Worm (Caenorhabditis elegans) whole organism, L1 larva: Measurements from ENCODE around the gene K06A4.6.

ENCODE experiments used
- C04F5.9 ChIP-seq: sonication (generic microtip); optimal IDR thresholded peaks from 2 replicates; lab custom pipeline; 2016; ENCODE audit warnings: missing genetic modification characterization, missing compliant biosample characterization
- Y116A8C.19 ChIP-seq: sonication (generic microtip); optimal IDR thresholded peaks from 2 replicates; lab custom pipeline; 2016; ENCODE audit warnings: missing compliant biosample characterization, missing genetic modification characterization, borderline replicate concordance
- alr-1 ChIP-seq: fragments of 200-800 bp; sonication (Bioruptor generic); optimal IDR thresholded peaks from 2 replicates; lab custom pipeline; 2018; ENCODE audit warnings: borderline replicate concordance, mild to moderate bottlenecking, missing genetic modification characterization, missing compliant biosample characterization
- ama-1 ChIP-seq: fragments of 150-350 bp; optimal IDR thresholded peaks from 2 replicates; lab custom pipeline; 2014
- elt-3 ChIP-seq, 6 experiments: fragments of 150-350 bp in 1 of 6; sonication (generic microtip); optimal IDR thresholded peaks; 2 replicates each; lab custom pipeline; 2017 to 2018; ENCODE audit warnings: missing biosample characterization in 6 of 6, missing genetic modification characterization in 6 of 6, inconsistent platforms in 1 of 6
- lin-13 ChIP-seq: fragments of 150-350 bp; optimal IDR thresholded peaks from 2 replicates; lab custom pipeline; 2014; ENCODE audit warnings: missing biosample characterization, missing genetic modification reagents, missing genetic modification characterization
- mdl-1 ChIP-seq, 2 experiments: fragments of 150-350 bp; optimal IDR thresholded peaks; 2 replicates each; lab custom pipeline; 2014 to 2017; ENCODE audit warnings: missing biosample characterization in 2 of 2, missing genetic modification characterization in 2 of 2, inconsistent platforms in 1 of 2
- mef-2 ChIP-seq: fragments of 150-350 bp; optimal IDR thresholded peaks from 2 replicates; lab custom pipeline; 2014; ENCODE audit warnings: missing biosample characterization, missing genetic modification characterization
- mep-1 ChIP-seq: fragments of 150-350 bp; optimal IDR thresholded peaks from 2 replicates; lab custom pipeline; 2014; ENCODE audit warnings: missing biosample characterization, missing genetic modification characterization
- nhr-90 ChIP-seq: sonication (generic microtip); optimal IDR thresholded peaks from 2 replicates; lab custom pipeline; 2016; ENCODE audit warnings: mild to moderate bottlenecking, missing genetic modification characterization, missing compliant biosample characterization; ENCODE audit not compliant: poor library complexity
- pag-3 ChIP-seq: sonication (generic microtip); optimal IDR thresholded peaks from 2 replicates; lab custom pipeline; 2017; ENCODE audit warnings: missing genetic modification characterization, mild to moderate bottlenecking, missing compliant biosample characterization, antibody characterized with exemption, borderline replicate concordance; ENCODE audit not compliant: insufficient read depth
- rnt-1 ChIP-seq: sonication (generic microtip); optimal IDR thresholded peaks from 2 replicates; lab custom pipeline; 2016; ENCODE audit warnings: mild to moderate bottlenecking, missing genetic modification characterization, moderate library complexity, missing compliant biosample characterization
- tbx-2 ChIP-seq: sonication (generic microtip); optimal IDR thresholded peaks from 2 replicates; lab custom pipeline; 2016; ENCODE audit warnings: missing genetic modification characterization, missing compliant biosample characterization
- zag-1 ChIP-seq: fragments of 150-350 bp; optimal IDR thresholded peaks from 2 replicates; lab custom pipeline; 2014; ENCODE audit warnings: missing biosample characterization, missing genetic modification characterization

DNA sequence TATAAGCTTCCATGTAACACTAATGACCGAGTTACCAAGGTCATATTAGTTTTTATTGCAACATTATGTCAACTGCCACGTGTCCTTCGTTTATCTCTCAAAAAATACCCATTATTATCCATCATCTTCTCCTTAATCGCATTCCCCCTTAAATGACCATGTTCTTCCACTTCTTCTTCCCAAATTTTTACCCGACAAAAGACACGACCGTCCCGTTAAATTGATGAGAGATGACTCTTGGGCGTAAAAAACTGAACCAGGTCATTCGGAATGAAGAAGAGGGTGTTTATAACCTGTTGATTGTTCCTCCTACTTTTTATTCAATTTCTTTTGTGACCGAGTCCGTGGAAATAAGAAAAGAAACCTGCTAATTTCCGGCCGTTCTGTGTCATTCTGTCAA, 35.8 kb downstream of the K06A4.6 start:
- no peak for TF ChIP-seq mdl-1 (tag; optimal IDR thresholded peaks at IDR 0.05; lab: Kevin White, UChicago)
- TF ChIP-seq ama-1 (lab: Kevin White, UChicago) = no peak
- no peak for TF ChIP-seq lin-13 (GFP tag; lab: Kevin White, UChicago)
- no peak for TF ChIP-seq alr-1 (tag; lab: Kevin White, UChicago)
- no peak for TF ChIP-seq elt-3 (tag; optimal IDR thresholded peaks at IDR 0.05; lab: Kevin White, UChicago)
- no peak for TF ChIP-seq C04F5.9 (tag; lab: Kevin White, UChicago)
- no peak for TF ChIP-seq tbx-2 (tag; lab: Kevin White, UChicago)
- TF ChIP-seq rnt-1 = no peak
- TF ChIP-seq mep-1 = no peak
- TF ChIP-seq mef-2 (tag; lab: Kevin White, UChicago) = no peak
- no peak for TF ChIP-seq nhr-90 (tag; lab: Kevin White, UChicago)
- TF ChIP-seq zag-1 = no peak
- no peak for TF ChIP-seq pag-3
- no peak for TF ChIP-seq Y116A8C.19
